Worm (Caenorhabditis elegans): Measurements from ENCODE around the gene atat-2.

DNA sequence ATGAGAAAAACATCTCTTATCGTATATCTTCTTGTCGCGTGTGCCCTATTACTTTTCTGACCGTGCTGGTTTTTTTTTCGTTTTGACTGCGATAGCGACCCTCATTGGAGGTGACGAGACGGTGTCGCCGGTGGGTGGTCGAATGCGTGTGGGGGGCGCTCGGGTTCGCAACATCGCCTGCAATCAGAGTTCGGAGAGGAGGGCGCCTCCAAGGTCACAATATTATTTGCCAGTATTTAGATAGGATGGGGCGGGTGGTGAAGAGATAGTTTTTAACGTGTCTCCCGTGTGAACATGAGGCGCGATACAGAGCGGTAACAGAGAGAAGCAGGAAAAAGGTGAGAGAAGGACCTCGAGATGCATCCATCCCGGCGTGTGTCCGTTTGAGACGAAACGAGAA lies 28.0 kb upstream of the atat-2 start:
- TF ChIP-seq cey-2 (tag; optimal IDR thresholded peaks at IDR 0.05; ENCODE audit: borderline replicate concordance, insufficient read depth) (no peak), dpl-1 (GFP tag; optimal IDR thresholded peaks at IDR 0.05) (no peak), lin-13 (GFP tag; optimal IDR thresholded peaks at IDR 0.05) (no peak), pha-4 (GFP tag; IDR thresholded peaks at IDR 0.05) (no peak), pha-4 (tag; optimal IDR thresholded peaks at IDR 0.05) (no peak), ceh-82 (tag; optimal IDR thresholded peaks at IDR 0.05) (no peak), daf-8 (GFP tag; IDR thresholded peaks at IDR 0.05) (no peak), sdz-12 (GFP tag; optimal IDR thresholded peaks at IDR 0.05) (no peak), unc-39 (tag; optimal IDR thresholded peaks at IDR 0.05) (no peak)
